ENCODE assay signal across 5 fruit fly cellular contexts in the genomic region with DNA sequence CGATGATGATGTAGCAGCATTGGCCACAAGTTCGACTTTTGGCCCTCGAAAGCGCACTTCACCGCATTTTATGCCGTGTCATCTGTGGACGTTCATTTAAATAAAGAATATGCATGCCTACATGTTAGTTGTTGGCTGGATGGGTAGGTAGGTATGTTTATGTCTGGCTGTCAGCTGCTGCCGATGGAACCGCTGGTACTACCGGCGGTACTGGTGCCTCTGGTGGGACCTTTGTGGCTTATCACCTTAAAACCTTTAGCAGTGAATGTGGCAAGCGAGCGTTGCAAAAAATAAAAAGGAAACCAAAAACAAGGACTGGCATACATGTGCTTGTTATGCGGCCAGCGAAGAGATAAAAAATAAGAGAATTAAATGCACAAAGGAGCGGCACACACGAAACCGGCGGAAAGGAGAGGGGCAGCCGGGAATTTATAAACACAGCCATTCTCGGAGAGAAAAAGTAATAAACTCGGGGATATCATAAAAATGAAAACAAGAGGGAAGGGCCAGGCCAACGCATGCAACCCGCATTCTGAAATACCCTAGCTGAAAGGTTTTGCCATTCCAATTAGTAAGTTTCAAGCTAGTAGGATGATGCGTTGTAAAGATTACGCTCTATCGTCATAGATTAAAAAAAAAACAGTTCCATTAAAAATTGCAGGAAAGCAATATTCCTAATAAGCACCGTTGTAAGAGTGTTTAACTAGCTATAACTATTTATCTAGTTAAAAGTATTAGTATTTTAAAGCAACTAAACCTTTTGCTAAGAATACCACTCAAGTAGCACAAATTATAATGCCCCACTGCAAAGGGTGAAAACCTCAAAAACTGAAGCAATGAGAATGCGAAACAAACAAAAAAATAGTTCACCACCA.
TF ChIP-seq lines count a peak whose summit lies in the region.

No protein-coding gene starts in this region.

- no peak for TF ChIP-seq CTCF in whole organism, embryonic (GFP tag; optimal IDR thresholded peaks at IDR 0.05; lab: Kevin White, UChicago)

TF ChIP-seq in whole organism, adult, 20 proteins besides CTCF, POLR2A, EP300 and RAD21:
- TF ChIP-seq Crg-1 (GFP tag; optimal IDR thresholded peaks at IDR 0.05; lab: Kevin White, UChicago) (no peak), ovo (GFP tag; optimal IDR thresholded peaks at IDR 0.05; lab: Kevin White, UChicago) (no peak), CG33017 (tag; optimal IDR thresholded peaks at IDR 0.05; lab: Kevin White, UChicago) (peak; percentile 36), toe (GFP tag; optimal IDR thresholded peaks at IDR 0.05; lab: Kevin White, UChicago) (peak; percentile 28), CG7101 (tag; optimal IDR thresholded peaks at IDR 0.05; lab: Kevin White, UChicago) (peak; percentile 0), bab1 (GFP tag; optimal IDR thresholded peaks at IDR 0.05; lab: Kevin White, UChicago) (no peak), CG14711 (tag; optimal IDR thresholded peaks at IDR 0.05; lab: Kevin White, UChicago) (no peak), cnc (optimal IDR thresholded peaks at IDR 0.05; lab: Kevin White, UChicago) (no peak)

TF ChIP-seq in whole organism, embryonic, 481 proteins besides CTCF, POLR2A, EP300 and RAD21:
- TF ChIP-seq cad (GFP tag; optimal IDR thresholded peaks at IDR 0.05; lab: Kevin White, UChicago) = peak; percentile 35
- TF ChIP-seq bsh (GFP tag; optimal IDR thresholded peaks at IDR 0.05; lab: Kevin White, UChicago) = peak in 1 of 2 experiments; percentile 62
- peak; percentile 55; the same call in 1 of the 2 replicates for TF ChIP-seq Drgx (GFP tag; IDR thresholded peaks at IDR 0.05; lab: Robert Waterston, UW)
- no peak for TF ChIP-seq CG31224 (GFP tag; IDR thresholded peaks at IDR 0.05; lab: Robert Waterston, UW)
- peak; percentile 59 for TF ChIP-seq D19A (tag; optimal IDR thresholded peaks at IDR 0.05; lab: Kevin White, UChicago)
- TF ChIP-seq rib (GFP tag; IDR thresholded peaks at IDR 0.05; lab: Robert Waterston, UW) = no peak
- TF ChIP-seq CG32767 (GFP tag; IDR thresholded peaks at IDR 0.05; lab: Robert Waterston, UW) = no peak
- TF ChIP-seq slp2 (GFP tag; optimal IDR thresholded peaks at IDR 0.05; lab: Kevin White, UChicago) = no peak
- peak; percentile 33 for TF ChIP-seq nom (GFP tag; optimal IDR thresholded peaks at IDR 0.05; lab: Kevin White, UChicago)
- TF ChIP-seq corto (GFP tag; optimal IDR thresholded peaks at IDR 0.05; lab: Kevin White, UChicago) = peak; percentile 21
- peak; percentile 10 for TF ChIP-seq psq (GFP tag; optimal IDR thresholded peaks at IDR 0.05; lab: Kevin White, UChicago)
- peak; percentile 59 for TF ChIP-seq gcm (GFP tag; optimal IDR thresholded peaks at IDR 0.05; lab: Kevin White, UChicago)

TF ChIP-seq in whole organism, prepupa, 60 proteins besides CTCF, POLR2A, EP300 and RAD21 (continues in another document):
- peak; percentile 5 for TF ChIP-seq Blimp-1 (GFP tag; optimal IDR thresholded peaks at IDR 0.05; lab: Kevin White, UChicago)
- TF ChIP-seq CG15336 (GFP tag; IDR thresholded peaks at IDR 0.05; lab: Robert Waterston, UW) = peak; percentile 47; the same call in 1 of the 2 replicates
- TF ChIP-seq CG6163 (GFP tag; IDR thresholded peaks at IDR 0.05; lab: Robert Waterston, UW) = no peak
- TF ChIP-seq net (GFP tag; optimal IDR thresholded peaks at IDR 0.05; lab: Kevin White, UChicago) = peak; percentile 59
- TF ChIP-seq Ets21C (GFP tag; optimal IDR thresholded peaks at IDR 0.05; lab: Kevin White, UChicago) = peak; percentile 52
- peak; percentile 15 for TF ChIP-seq vri (GFP tag; optimal IDR thresholded peaks at IDR 0.05; lab: Kevin White, UChicago)
- peak; percentile 63 for TF ChIP-seq Hr39 (GFP tag; optimal IDR thresholded peaks at IDR 0.05; lab: Kevin White, UChicago)
- TF ChIP-seq ss (GFP tag; optimal IDR thresholded peaks at IDR 0.05; lab: Kevin White, UChicago) = peak; percentile 54 to 84
- peak; percentile 3 for TF ChIP-seq CG6276 (GFP tag; optimal IDR thresholded peaks at IDR 0.05; lab: Kevin White, UChicago)
- TF ChIP-seq CG11902 (GFP tag; optimal IDR thresholded peaks at IDR 0.05; lab: Kevin White, UChicago) = peak; percentile 24
- no peak for TF ChIP-seq fd85E (GFP tag; optimal IDR thresholded peaks at IDR 0.05; lab: Kevin White, UChicago)
- peak; percentile 91 for TF ChIP-seq fd59A (GFP tag; optimal IDR thresholded peaks at IDR 0.05; lab: Kevin White, UChicago)
- peak; percentile 65 for TF ChIP-seq CG6808 (GFP tag; optimal IDR thresholded peaks at IDR 0.05; lab: Kevin White, UChicago)
- TF ChIP-seq CG1621 (tag; optimal IDR thresholded peaks at IDR 0.05; lab: Kevin White, UChicago) = peak; percentile 77
- TF ChIP-seq svp (GFP tag; lab: Kevin White, UChicago) = peak; percentile 90
- TF ChIP-seq Hr38 (GFP tag; optimal IDR thresholded peaks at IDR 0.05; lab: Kevin White, UChicago) = no peak
- peak; percentile 66 for TF ChIP-seq CG8319 (GFP tag; optimal IDR thresholded peaks at IDR 0.05; lab: Kevin White, UChicago)
- peak; percentile 74 for TF ChIP-seq achi (GFP tag; optimal IDR thresholded peaks at IDR 0.05; lab: Kevin White, UChicago)
- TF ChIP-seq Sox102F (GFP tag; optimal IDR thresholded peaks at IDR 0.05; lab: Kevin White, UChicago) = peak; percentile 70
- TF ChIP-seq Ets96B (tag; optimal IDR thresholded peaks at IDR 0.05; lab: Kevin White, UChicago) = peak; percentile 83
- peak; percentile 62 for TF ChIP-seq Hr4 (GFP tag; optimal IDR thresholded peaks at IDR 0.05; lab: Kevin White, UChicago)

TF ChIP-seq in whole organism, pupa, 21 proteins besides CTCF, POLR2A, EP300 and RAD21:
- TF ChIP-seq CG14655 (GFP tag; optimal IDR thresholded peaks at IDR 0.05; lab: Kevin White, UChicago) (peak; percentile 72), rn (GFP tag; IDR thresholded peaks at IDR 0.05; lab: Robert Waterston, UW) (peak; percentile 35; the same call in 1 of the 2 replicates), CG15710 (tag; optimal IDR thresholded peaks at IDR 0.05; lab: Kevin White, UChicago) (peak; percentile 89), CG4496 (GFP tag; IDR thresholded peaks at IDR 0.05; lab: Robert Waterston, UW) (peak; percentile 47; the same call in 1 of the 3 replicates), fd96Ca (GFP tag; IDR thresholded peaks at IDR 0.05; lab: Robert Waterston, UW) (peak; percentile 46; the same call in 1 of the 3 replicates), CG10348 (GFP tag; IDR thresholded peaks at IDR 0.05; lab: Robert Waterston, UW) (no peak), Pif1B (GFP tag; optimal IDR thresholded peaks at IDR 0.05; lab: Kevin White, UChicago) (peak; percentile 43), EcR (GFP tag; optimal IDR thresholded peaks at IDR 0.05; lab: Kevin White, UChicago) (peak; percentile 26), CG12605 (GFP tag; IDR thresholded peaks at IDR 0.05; lab: Robert Waterston, UW) (no peak), gl (tag; optimal IDR thresholded peaks at IDR 0.05; lab: Kevin White, UChicago) (no peak), CG9948 (tag; optimal IDR thresholded peaks at IDR 0.05; lab: Kevin White, UChicago) (peak; percentile 87), CG17806 (tag; optimal IDR thresholded peaks at IDR 0.05; lab: Kevin White, UChicago) (peak; percentile 77), Ets98B (GFP tag; IDR thresholded peaks at IDR 0.05; lab: Robert Waterston, UW) (no peak; the same call in 1 of the 2 replicates), CG8301 (tag; optimal IDR thresholded peaks at IDR 0.05; lab: Kevin White, UChicago) (peak; percentile 48), CG13204 (GFP tag; optimal IDR thresholded peaks at IDR 0.05; lab: Kevin White, UChicago) (peak; percentile 47), CG8159 (tag; optimal IDR thresholded peaks at IDR 0.05; lab: Kevin White, UChicago) (peak; percentile 88), D1 (tag; optimal IDR thresholded peaks at IDR 0.05; lab: Kevin White, UChicago) (peak; percentile 53), CG34367 (tag; optimal IDR thresholded peaks at IDR 0.05; lab: Kevin White, UChicago) (peak; percentile 87), Pif1A (GFP tag; optimal IDR thresholded peaks at IDR 0.05; lab: Kevin White, UChicago) (peak; percentile 71), Snoo (tag; optimal IDR thresholded peaks at IDR 0.05; lab: Kevin White, UChicago) (peak; percentile 62), CG32121 (GFP tag; IDR thresholded peaks at IDR 0.05; lab: Robert Waterston, UW) (no peak)

TF ChIP-seq in whole organism, wandering third instar larva, 38 proteins besides CTCF, POLR2A, EP300 and RAD21 (continues in another document):
- peak; percentile 52 for TF ChIP-seq HLH106 (tag; optimal IDR thresholded peaks at IDR 0.05; lab: Kevin White, UChicago)
- peak; percentile 54 for TF ChIP-seq h (GFP tag; optimal IDR thresholded peaks at IDR 0.05; lab: Kevin White, UChicago)
- no peak for TF ChIP-seq Hr83 (GFP tag; optimal IDR thresholded peaks at IDR 0.05; lab: Kevin White, UChicago; ENCODE audit: poor library complexity, severe bottlenecking)
- no peak for TF ChIP-seq sage (GFP tag; optimal IDR thresholded peaks at IDR 0.05; lab: Kevin White, UChicago)
- no peak for TF ChIP-seq Jra (GFP tag; optimal IDR thresholded peaks at IDR 0.05; lab: Kevin White, UChicago)
- no peak for TF ChIP-seq Vsx2 (GFP tag; optimal IDR thresholded peaks at IDR 0.05; lab: Kevin White, UChicago; ENCODE audit: partially characterized antibody)
- TF ChIP-seq ey (GFP tag; optimal IDR thresholded peaks at IDR 0.05; lab: Kevin White, UChicago) = peak; percentile 69
- TF ChIP-seq Abd-B (GFP tag; optimal IDR thresholded peaks at IDR 0.05; lab: Kevin White, UChicago) = no peak
- peak; percentile 35 for TF ChIP-seq Sp1 (GFP tag; optimal IDR thresholded peaks at IDR 0.05; lab: Kevin White, UChicago)
- TF ChIP-seq Hr78 (GFP tag; optimal IDR thresholded peaks at IDR 0.05; lab: Kevin White, UChicago) = no peak
- peak; percentile 66 for TF ChIP-seq fru (GFP tag; optimal IDR thresholded peaks at IDR 0.05; lab: Kevin White, UChicago)
- TF ChIP-seq psq (GFP tag; optimal IDR thresholded peaks at IDR 0.05; lab: Kevin White, UChicago) = peak; percentile 46
- no peak for TF ChIP-seq dsf (GFP tag; optimal IDR thresholded peaks at IDR 0.05; lab: Kevin White, UChicago; ENCODE audit: borderline replicate concordance)
- no peak for TF ChIP-seq tai (GFP tag; optimal IDR thresholded peaks at IDR 0.05; lab: Kevin White, UChicago)
- no peak for TF ChIP-seq Dif (GFP tag; optimal IDR thresholded peaks at IDR 0.05; lab: Kevin White, UChicago; ENCODE audit: partially characterized antibody)
- no peak for TF ChIP-seq Myc (optimal IDR thresholded peaks at IDR 0.05; lab: Kevin White, UChicago)
- TF ChIP-seq br (GFP tag; optimal IDR thresholded peaks at IDR 0.05; lab: Kevin White, UChicago) = peak; percentile 41
- TF ChIP-seq OdsH (GFP tag; optimal IDR thresholded peaks at IDR 0.05; lab: Kevin White, UChicago) = peak; percentile 56
- no peak for TF ChIP-seq usp (GFP tag; optimal IDR thresholded peaks at IDR 0.05; lab: Kevin White, UChicago)
- no peak for TF ChIP-seq brk (GFP tag; optimal IDR thresholded peaks at IDR 0.05; lab: Kevin White, UChicago)
- no peak for TF ChIP-seq pan (optimal IDR thresholded peaks at IDR 0.05; lab: Kevin White, UChicago)
- TF ChIP-seq foxo (GFP tag; optimal IDR thresholded peaks at IDR 0.05; lab: Kevin White, UChicago) = peak in 1 of 2 experiments; percentile 75
- peak; percentile 35 for TF ChIP-seq rgr (GFP tag; optimal IDR thresholded peaks at IDR 0.05; lab: Kevin White, UChicago)
- TF ChIP-seq jim (GFP tag; optimal IDR thresholded peaks at IDR 0.05; lab: Kevin White, UChicago) = no peak
- TF ChIP-seq GATAd (GFP tag; optimal IDR thresholded peaks at IDR 0.05; lab: Kevin White, UChicago) = no peak
